Fruit fly (Drosophila melanogaster) whole organism, wandering third instar larva: ENCODE data around the gene CG10359.
A peak's percentile ranks its signal among the peaks of the same experiment; 100 is the strongest.

Source experiments
- Abd-B ChIP-seq: fragments of >200 bp; optimal IDR thresholded peaks from 2 replicates; lab custom pipeline; 2017; ENCODE audit warnings: missing biosample characterization, missing genetic modification characterization
- CG32264 ChIP-seq: fragments of 200-800 bp; sonication (Bioruptor generic); optimal IDR thresholded peaks from 2 replicates; lab custom pipeline; 2016; ENCODE audit warnings: missing biosample characterization, missing genetic modification characterization
- CG9705 ChIP-seq: fragments of 200-800 bp; sonication (Bioruptor generic); optimal IDR thresholded peaks from 2 replicates; lab custom pipeline; 2018; ENCODE audit warnings: missing biosample characterization, mild to moderate bottlenecking, missing genetic modification characterization
- CrebA ChIP-seq: fragments of 200-800 bp; sonication (Bioruptor generic); optimal IDR thresholded peaks from 2 replicates; lab custom pipeline; 2016; ENCODE audit warnings: missing biosample characterization, mild to moderate bottlenecking, missing genetic modification characterization, borderline replicate concordance
- Dfd ChIP-seq: fragments of >200 bp; optimal IDR thresholded peaks from 2 replicates; lab custom pipeline; 2017; ENCODE audit warnings: missing biosample characterization, missing genetic modification characterization
- Dif ChIP-seq: fragments of 200-275, 200-300 bp; sonication (Bioruptor generic); optimal IDR thresholded peaks from 2 replicates; lab custom pipeline; 2018; ENCODE audit warnings: missing biosample characterization, missing genetic modification characterization; ENCODE audit not compliant: partially characterized antibody
- GATAd ChIP-seq: sonication (Bioruptor generic); optimal IDR thresholded peaks from 2 replicates; lab custom pipeline; 2016; ENCODE audit warnings: missing biosample characterization, missing genetic modification characterization
- HLH106 ChIP-seq: fragments of 200-800 bp; optimal IDR thresholded peaks from 3 replicates; lab custom pipeline; 2019; ENCODE audit warnings: missing biosample characterization, mild to moderate bottlenecking, missing genetic modification characterization, moderate library complexity
- Hnf4 ChIP-seq: fragments of 200-800 bp; sonication (Bioruptor generic); optimal IDR thresholded peaks from 2 replicates; lab custom pipeline; 2016; ENCODE audit warnings: missing biosample characterization, mild to moderate bottlenecking, missing genetic modification characterization
- Hr78 ChIP-seq: fragments of >200 bp; optimal IDR thresholded peaks from 2 replicates; lab custom pipeline; 2017; ENCODE audit warnings: missing biosample characterization, missing genetic modification characterization
- Hr83 ChIP-seq: fragments of 200-300 bp; sonication (Bioruptor generic); optimal IDR thresholded peaks from 2 replicates; lab custom pipeline; 2016; ENCODE audit warnings: missing biosample characterization, mild to moderate bottlenecking, missing genetic modification characterization, moderate library complexity; ENCODE audit not compliant: poor library complexity, severe bottlenecking
- Jra ChIP-seq: sonication (Bioruptor generic); optimal IDR thresholded peaks from 2 replicates; lab custom pipeline; 2016; ENCODE audit warnings: missing biosample characterization, missing genetic modification characterization
- Mio ChIP-seq: sonication (Bioruptor generic); optimal IDR thresholded peaks from 2 replicates; lab custom pipeline; 2016; ENCODE audit warnings: missing biosample characterization, missing genetic modification characterization
- Myc ChIP-seq: fragments of >200 bp; optimal IDR thresholded peaks from 2 replicates; lab custom pipeline; 2017
- N ChIP-seq: fragments of >200 bp; optimal IDR thresholded peaks from 2 replicates; lab custom pipeline; 2018; ENCODE audit warnings: missing biosample characterization, missing external identifiers, missing genetic modification characterization
- OdsH ChIP-seq: fragments of 200-800 bp; sonication (Bioruptor generic); optimal IDR thresholded peaks from 2 replicates; lab custom pipeline; 2016; ENCODE audit warnings: missing biosample characterization, mild to moderate bottlenecking, missing genetic modification characterization
- Rel ChIP-seq, 2 experiments: fragments of 200-800 bp; sonication (Bioruptor generic) in 1 of 2; optimal IDR thresholded peaks; 2 replicates in 1 of 2; 3 replicates in 1 of 2; lab custom pipeline; 2016 to 2019; ENCODE audit warnings: mild to moderate bottlenecking in 2 of 2, missing biosample characterization in 2 of 2, missing genetic modification characterization in 2 of 2, moderate library complexity in 1 of 2
- Sp1 ChIP-seq: fragments of 200-800 bp; sonication (Bioruptor generic); optimal IDR thresholded peaks from 3 replicates; lab custom pipeline; 2019; ENCODE audit warnings: missing biosample characterization, mild to moderate bottlenecking, missing genetic modification characterization, moderate library complexity
- Vsx2 ChIP-seq: fragments of 200-300, 225-300 bp; sonication (Bioruptor generic); optimal IDR thresholded peaks from 2 replicates; lab custom pipeline; 2018; ENCODE audit warnings: missing biosample characterization, missing genetic modification characterization; ENCODE audit not compliant: partially characterized antibody
- br ChIP-seq: fragments of 200-800 bp; sonication (Bioruptor generic); optimal IDR thresholded peaks from 2 replicates; lab custom pipeline; 2016; ENCODE audit warnings: missing biosample characterization, missing genetic modification characterization
- brk ChIP-seq: fragments of 200-800 bp; sonication (Bioruptor generic); optimal IDR thresholded peaks from 2 replicates; lab custom pipeline; 2016; ENCODE audit warnings: missing biosample characterization, mild to moderate bottlenecking, missing genetic modification characterization
- dl ChIP-seq, 2 experiments: fragments of 175-275, 200-275 bp in 1 of 2; fragments of 200-275 bp in 1 of 2; sonication (Bioruptor generic); optimal IDR thresholded peaks; lab custom pipeline; 2018; ENCODE audit warnings: mild to moderate bottlenecking in 2 of 2, missing biosample characterization in 2 of 2, missing genetic modification characterization in 2 of 2, moderate library complexity in 2 of 2; ENCODE audit not compliant: partially characterized antibody in 2 of 2, insufficient read depth in 1 of 2
- dmrt93B ChIP-seq: fragments of 200-800 bp; sonication (Bioruptor generic); optimal IDR thresholded peaks from 2 replicates; lab custom pipeline; 2018; ENCODE audit warnings: missing biosample characterization, mild to moderate bottlenecking, missing genetic modification characterization
- dsf ChIP-seq: sonication (Bioruptor generic); optimal IDR thresholded peaks from 2 replicates; lab custom pipeline; 2016; ENCODE audit warnings: missing biosample characterization, missing genetic modification characterization, borderline replicate concordance
- ey ChIP-seq: fragments of 200-800 bp; sonication (Bioruptor generic); optimal IDR thresholded peaks from 2 replicates; lab custom pipeline; 2016; ENCODE audit warnings: missing biosample characterization, missing genetic modification characterization
- foxo ChIP-seq, 2 experiments: fragments of 200-800 bp; sonication (Bioruptor generic); optimal IDR thresholded peaks; 2 replicates in 1 of 2; 3 replicates in 1 of 2; lab custom pipeline; 2016 to 2017; ENCODE audit warnings: missing biosample characterization in 2 of 2, missing genetic modification characterization in 2 of 2
- fru ChIP-seq: fragments of 200-800 bp; sonication (Bioruptor generic); optimal IDR thresholded peaks from 3 replicates; lab custom pipeline; 2016; ENCODE audit warnings: missing biosample characterization, mild to moderate bottlenecking, missing genetic modification characterization
- h ChIP-seq: fragments of 200-800 bp; sonication (Bioruptor generic); optimal IDR thresholded peaks from 3 replicates; lab custom pipeline; 2016; ENCODE audit warnings: missing biosample characterization, mild to moderate bottlenecking, missing genetic modification characterization
- jim ChIP-seq: fragments of 175-275, 200-325 bp; sonication (Bioruptor generic); optimal IDR thresholded peaks from 2 replicates; lab custom pipeline; 2016; ENCODE audit warnings: missing biosample characterization, mild to moderate bottlenecking, missing genetic modification characterization
- lola ChIP-seq: fragments of >200 bp; optimal IDR thresholded peaks from 2 replicates; lab custom pipeline; 2017; ENCODE audit warnings: missing biosample characterization, missing genetic modification characterization
- pan ChIP-seq: fragments of >200 bp; optimal IDR thresholded peaks from 2 replicates; lab custom pipeline; 2017
- psq ChIP-seq: fragments of 200-800 bp; sonication (Bioruptor generic); optimal IDR thresholded peaks from 3 replicates; lab custom pipeline; 2017; ENCODE audit warnings: missing biosample characterization, mild to moderate bottlenecking, missing genetic modification characterization, moderate library complexity
- rgr ChIP-seq: fragments of 200-800 bp; sonication (Bioruptor generic); optimal IDR thresholded peaks from 3 replicates; lab custom pipeline; 2016; ENCODE audit warnings: missing biosample characterization, mild to moderate bottlenecking, missing genetic modification characterization
- sage ChIP-seq: fragments of 200-800 bp; sonication (Bioruptor generic); optimal IDR thresholded peaks from 2 replicates; lab custom pipeline; 2016; ENCODE audit warnings: missing biosample characterization, mild to moderate bottlenecking, missing genetic modification characterization
- sv ChIP-seq: fragments of 200-800 bp; sonication (Bioruptor generic); optimal IDR thresholded peaks from 3 replicates; lab custom pipeline; 2016; ENCODE audit warnings: missing biosample characterization, missing genetic modification characterization
- tai ChIP-seq: sonication (Bioruptor generic); optimal IDR thresholded peaks from 2 replicates; lab custom pipeline; 2016; ENCODE audit warnings: missing biosample characterization, missing genetic modification characterization
- usp ChIP-seq: fragments of >200 bp; optimal IDR thresholded peaks from 2 replicates; lab custom pipeline; 2017; ENCODE audit warnings: missing biosample characterization, missing genetic modification characterization
- woc ChIP-seq: sonication (Bioruptor generic); optimal IDR thresholded peaks from 2 replicates; lab custom pipeline; 2016; ENCODE audit warnings: missing biosample characterization, mild to moderate bottlenecking, missing genetic modification characterization

Gene CG10359

dm6 chr3L:3634107-3634737 is 22.2 kb downstream of the CG10359 start:
- peak; percentile 28 for TF ChIP-seq rgr
- TF ChIP-seq jim (GFP tag; lab: Kevin White, UChicago) = no peak
- TF ChIP-seq sage (GFP tag; lab: Kevin White, UChicago) = no peak
- peak; percentile 0 for TF ChIP-seq Hnf4 (GFP tag; lab: Kevin White, UChicago)
- TF ChIP-seq sv (GFP tag; lab: Kevin White, UChicago) = no peak
- no peak for TF ChIP-seq ey
- peak; percentile 45 for TF ChIP-seq h (GFP tag; lab: Kevin White, UChicago)
- no peak for TF ChIP-seq CG32264 (GFP tag; lab: Kevin White, UChicago)
- no peak for TF ChIP-seq CrebA
- peak; percentile 14 for TF ChIP-seq OdsH (GFP tag; lab: Kevin White, UChicago)
- TF ChIP-seq Dfd (GFP tag; lab: Kevin White, UChicago) = no peak
- TF ChIP-seq CG9705 = no peak
- TF ChIP-seq dmrt93B (GFP tag; lab: Kevin White, UChicago) = peak; percentile 20
- TF ChIP-seq brk (GFP tag; lab: Kevin White, UChicago) = peak; percentile 13
- TF ChIP-seq tai (GFP tag; lab: Kevin White, UChicago) = no peak
- peak; percentile 59 for TF ChIP-seq HLH106 (tag; lab: Kevin White, UChicago)
- no peak for TF ChIP-seq dl (GFP tag; optimal IDR thresholded peaks at IDR 0.05; lab: Kevin White, UChicago; ENCODE audit: insufficient read depth in 1 of 2, partially characterized antibody in 2 of 2)
- TF ChIP-seq Vsx2 (GFP tag; lab: Kevin White, UChicago) = no peak
- no peak for TF ChIP-seq Rel (GFP tag; optimal IDR thresholded peaks at IDR 0.05; lab: Kevin White, UChicago)
- TF ChIP-seq Rel (tag; optimal IDR thresholded peaks at IDR 0.05; lab: Kevin White, UChicago) = no peak
- TF ChIP-seq foxo (GFP tag; optimal IDR thresholded peaks at IDR 0.05; lab: Kevin White, UChicago) = peak in 1 of 2 experiments; percentile 54
- no peak for TF ChIP-seq Hr83 (GFP tag; lab: Kevin White, UChicago)
- TF ChIP-seq N = no peak
- TF ChIP-seq psq = peak; percentile 23
- TF ChIP-seq Myc = no peak
- peak; percentile 29 for TF ChIP-seq fru (GFP tag; lab: Kevin White, UChicago)
- TF ChIP-seq dsf (GFP tag; lab: Kevin White, UChicago) = no peak
- no peak for TF ChIP-seq Hr78
- no peak for TF ChIP-seq GATAd (GFP tag; lab: Kevin White, UChicago)
- TF ChIP-seq br (GFP tag; lab: Kevin White, UChicago) = no peak
- peak; percentile 52 for TF ChIP-seq Sp1 (GFP tag; lab: Kevin White, UChicago)
- TF ChIP-seq Jra (GFP tag; lab: Kevin White, UChicago) = no peak
- no peak for TF ChIP-seq pan (lab: Kevin White, UChicago)
- TF ChIP-seq Dif = no peak
- no peak for TF ChIP-seq woc (GFP tag; lab: Kevin White, UChicago)
- no peak for TF ChIP-seq Abd-B (GFP tag; lab: Kevin White, UChicago)
- no peak for TF ChIP-seq lola (GFP tag; lab: Kevin White, UChicago)
- no peak for TF ChIP-seq Mio (GFP tag; lab: Kevin White, UChicago)
- TF ChIP-seq usp (GFP tag; lab: Kevin White, UChicago) = no peak

dm6 chr3L:3638587-3639312 is 26.8 kb downstream of the CG10359 start:
- TF ChIP-seq N (no peak), pan (lab: Kevin White, UChicago) (no peak), CG32264 (GFP tag; lab: Kevin White, UChicago) (no peak), dmrt93B (GFP tag; lab: Kevin White, UChicago) (no peak), lola (GFP tag; lab: Kevin White, UChicago) (no peak), brk (GFP tag; lab: Kevin White, UChicago) (no peak), GATAd (GFP tag; lab: Kevin White, UChicago) (no peak), Jra (GFP tag; lab: Kevin White, UChicago) (no peak), foxo (GFP tag; optimal IDR thresholded peaks at IDR 0.05; lab: Kevin White, UChicago) (peak in 1 of 2 experiments; percentile 31), tai (GFP tag; lab: Kevin White, UChicago) (no peak), Dfd (GFP tag; lab: Kevin White, UChicago) (no peak), Myc (no peak), Vsx2 (GFP tag; lab: Kevin White, UChicago) (no peak), rgr (peak; percentile 55), HLH106 (tag; lab: Kevin White, UChicago) (no peak), fru (GFP tag; lab: Kevin White, UChicago) (peak; percentile 16), psq (no peak), sv (GFP tag; lab: Kevin White, UChicago) (peak; percentile 59), Hr78 (no peak), jim (GFP tag; lab: Kevin White, UChicago) (no peak), woc (GFP tag; lab: Kevin White, UChicago) (no peak), OdsH (GFP tag; lab: Kevin White, UChicago) (peak; percentile 41), Mio (GFP tag; lab: Kevin White, UChicago) (no peak), ey (peak; percentile 27), Hnf4 (GFP tag; lab: Kevin White, UChicago) (peak; percentile 22), Abd-B (GFP tag; lab: Kevin White, UChicago) (no peak), CG9705 (no peak), sage (GFP tag; lab: Kevin White, UChicago) (no peak), dsf (GFP tag; lab: Kevin White, UChicago) (no peak), Dif (no peak), Hr83 (GFP tag; lab: Kevin White, UChicago) (no peak), dl (GFP tag; optimal IDR thresholded peaks at IDR 0.05; lab: Kevin White, UChicago; ENCODE audit: insufficient read depth in 1 of 2, partially characterized antibody in 2 of 2) (no peak), CrebA (no peak), Rel (GFP tag; optimal IDR thresholded peaks at IDR 0.05; lab: Kevin White, UChicago) (no peak), Rel (tag; optimal IDR thresholded peaks at IDR 0.05; lab: Kevin White, UChicago) (no peak), h (GFP tag; lab: Kevin White, UChicago) (no peak), Sp1 (GFP tag; lab: Kevin White, UChicago) (no peak), usp (GFP tag; lab: Kevin White, UChicago) (no peak), br (GFP tag; lab: Kevin White, UChicago) (no peak)
